Fruit fly (Drosophila melanogaster) whole organism, embryonic: ENCODE measurements around the gene dwg.

Source experiments
- Awh ChIP-seq: fragments of 200-800 bp; sonication (Bioruptor generic); IDR thresholded peaks from 2 replicates; pipeline ENCODE4, ENCODE4 v1.3.6; 2022; ENCODE audit warnings: missing biosample characterization, missing genetic modification characterization
- BEAF-32 ChIP-seq: fragments of 200-800 bp; sonication (Bioruptor generic); optimal IDR thresholded peaks from 3 replicates; lab custom pipeline; 2017; ENCODE audit warnings: missing biosample characterization, missing genetic modification characterization, mild to moderate bottlenecking, moderate library complexity, missing genetic modification reagents
- CG10366 ChIP-seq: fragments of 200-800 bp; sonication (Bioruptor generic); IDR thresholded peaks from 2 replicates; pipeline ENCODE4 v1.3.6; 2022; ENCODE audit warnings: missing biosample characterization, missing genetic modification characterization
- CG11504 ChIP-seq: fragments of 200-800 bp; sonication (Bioruptor generic); optimal IDR thresholded peaks from 3 replicates; lab custom pipeline; 2019; ENCODE audit warnings: missing biosample characterization, mild to moderate bottlenecking, missing genetic modification characterization, moderate library complexity
- CG11560 ChIP-seq: fragments of 200-800 bp; sonication (Bioruptor generic); IDR thresholded peaks from 3 replicates; pipeline ENCODE4 v1.3.6; 2022; ENCODE audit warnings: missing biosample characterization, missing genetic modification characterization
- CG12219 ChIP-seq: fragments of 200-800 bp; sonication (Bioruptor generic); optimal IDR thresholded peaks from 3 replicates; lab custom pipeline; 2018; ENCODE audit warnings: missing biosample characterization, mild to moderate bottlenecking, missing genetic modification characterization
- CG12659 ChIP-seq: fragments of 200-800 bp; sonication (Bioruptor generic); optimal IDR thresholded peaks from 3 replicates; lab custom pipeline; 2017; ENCODE audit warnings: mild to moderate bottlenecking, missing biosample characterization, missing genetic modification reagents, missing genetic modification characterization
- CG12942 ChIP-seq: fragments of 200-800 bp; sonication (Bioruptor generic); optimal IDR thresholded peaks from 3 replicates; lab custom pipeline; 2016; ENCODE audit warnings: missing biosample characterization, missing genetic modification characterization
- CG13287 ChIP-seq: fragments of 200-800 bp; sonication (Bioruptor generic); IDR thresholded peaks from 2 replicates; pipeline ENCODE4 v1.3.6; 2022; ENCODE audit warnings: missing biosample characterization, missing genetic modification characterization; ENCODE audit not compliant: partially characterized antibody
- CG13624 ChIP-seq: fragments of 200-800 bp; sonication (Bioruptor generic); optimal IDR thresholded peaks from 2 replicates; lab custom pipeline; 2016; ENCODE audit warnings: missing biosample characterization, missing genetic modification characterization
- CG17359 ChIP-seq: fragments of 200-800 bp; sonication (Bioruptor generic); optimal IDR thresholded peaks from 3 replicates; lab custom pipeline; 2018; ENCODE audit warnings: missing biosample characterization, mild to moderate bottlenecking, missing genetic modification characterization, moderate library complexity
- CG18476 ChIP-seq: fragments of 200-800 bp; sonication (Bioruptor generic); optimal IDR thresholded peaks from 2 replicates; lab custom pipeline; 2016; ENCODE audit warnings: missing biosample characterization, mild to moderate bottlenecking, missing genetic modification characterization
- CG31388 ChIP-seq: fragments of 200-800 bp; sonication (Bioruptor generic); optimal IDR thresholded peaks from 2 replicates; lab custom pipeline; 2016; ENCODE audit warnings: missing biosample characterization, missing genetic modification characterization
- CG31441 ChIP-seq: fragments of 200-800 bp; sonication (Bioruptor generic); IDR thresholded peaks from 2 replicates; pipeline ENCODE4 v1.3.6; 2022; ENCODE audit warnings: missing biosample characterization, missing genetic modification characterization
- CG3163 ChIP-seq: fragments of 200-800 bp; sonication (Bioruptor generic); optimal IDR thresholded peaks from 3 replicates; lab custom pipeline; 2016; ENCODE audit warnings: missing biosample characterization, missing genetic modification characterization
- CG3281 ChIP-seq: fragments of 200-800 bp; sonication (Bioruptor generic); optimal IDR thresholded peaks from 3 replicates; lab custom pipeline; 2017; ENCODE audit warnings: missing biosample characterization, mild to moderate bottlenecking, missing genetic modification characterization
- CG33557 ChIP-seq: fragments of 200-800 bp; sonication (Bioruptor generic); optimal IDR thresholded peaks from 2 replicates; lab custom pipeline; 2019; ENCODE audit warnings: missing biosample characterization, mild to moderate bottlenecking, missing genetic modification characterization, moderate library complexity
- CG34224 ChIP-seq: fragments of 200-800 bp; sonication (Bioruptor generic); IDR thresholded peaks from 3 replicates; pipeline ENCODE4 v1.3.6; 2022; ENCODE audit warnings: missing biosample characterization, missing genetic modification characterization; ENCODE audit not compliant: partially characterized antibody
- CG3726 ChIP-seq: fragments of 200-800 bp; sonication (Bioruptor generic); IDR thresholded peaks from 3 replicates; pipeline ENCODE4, ENCODE4 v1.3.6; 2022; ENCODE audit warnings: missing biosample characterization, missing genetic modification characterization
- CG4404 ChIP-seq: fragments of 200-800 bp; sonication (Bioruptor generic); IDR thresholded peaks from 2 replicates; pipeline ENCODE4 v1.3.6; 2022; ENCODE audit warnings: missing biosample characterization, missing genetic modification characterization
- CG6272 ChIP-seq: fragments of 200-800 bp; sonication (Bioruptor generic); IDR thresholded peaks from 2 replicates; pipeline ENCODE4 v1.3.6; 2022; ENCODE audit warnings: missing biosample characterization, missing genetic modification characterization
- Chrac-16 ChIP-seq: fragments of 200-800 bp; sonication (Bioruptor generic); optimal IDR thresholded peaks from 3 replicates; lab custom pipeline; 2016; ENCODE audit warnings: missing biosample characterization, missing genetic modification characterization
- HmgD ChIP-seq: fragments of 200-800 bp; sonication (Bioruptor generic); optimal IDR thresholded peaks from 3 replicates; lab custom pipeline; 2016; ENCODE audit warnings: missing biosample characterization, missing genetic modification characterization
- Hsf ChIP-seq: fragments of 200-800 bp; sonication (Bioruptor generic); optimal IDR thresholded peaks from 3 replicates; lab custom pipeline; 2016; ENCODE audit warnings: missing biosample characterization, missing genetic modification characterization
- Pdp1 ChIP-seq, 2 experiments: fragments of 200-800 bp; sonication (Bioruptor generic); optimal IDR thresholded peaks; 3 replicates each; lab custom pipeline; 2016; ENCODE audit warnings: missing biosample characterization in 2 of 2, missing genetic modification characterization in 2 of 2, mild to moderate bottlenecking in 1 of 2, moderate library complexity in 1 of 2
- Rx ChIP-seq: fragments of 200-800 bp; sonication (Bioruptor generic); IDR thresholded peaks from 2 replicates; pipeline ENCODE4 v1.3.6; 2022; ENCODE audit warnings: missing biosample characterization, missing genetic modification characterization
- Usf ChIP-seq: fragments of 200-800 bp; sonication (Bioruptor generic); optimal IDR thresholded peaks from 2 replicates; lab custom pipeline; 2017; ENCODE audit warnings: missing genotype, missing biosample characterization, missing genetic modification characterization
- Vsx1 ChIP-seq: fragments of 200-800 bp; sonication (Bioruptor generic); optimal IDR thresholded peaks from 2 replicates; lab custom pipeline; 2017; ENCODE audit warnings: missing biosample characterization, mild to moderate bottlenecking, missing genetic modification characterization, missing genetic modification reagents
- amos ChIP-seq: fragments of 200-800 bp; sonication (Bioruptor generic); IDR thresholded peaks from 2 replicates; pipeline ENCODE4 v1.3.6; 2022; ENCODE audit warnings: missing biosample characterization, missing genetic modification characterization; ENCODE audit not compliant: partially characterized antibody
- ato ChIP-seq: fragments of 200-800 bp; sonication (Bioruptor generic); IDR thresholded peaks from 2 replicates; pipeline ENCODE4 v1.3.6; 2022; ENCODE audit warnings: missing biosample characterization, missing genetic modification characterization; ENCODE audit not compliant: partially characterized antibody
- cg ChIP-seq: fragments of 200-800 bp; sonication (Bioruptor generic); optimal IDR thresholded peaks from 3 replicates; lab custom pipeline; 2019; ENCODE audit warnings: missing biosample characterization, mild to moderate bottlenecking, missing genetic modification characterization, moderate library complexity
- chinmo ChIP-seq: fragments of 200-800 bp; sonication (Bioruptor generic); IDR thresholded peaks from 4 replicates; pipeline ENCODE4 v1.3.6; 2022; ENCODE audit warnings: missing biosample characterization, missing genetic modification characterization; ENCODE audit not compliant: partially characterized antibody
- ems ChIP-seq: fragments of 200-800 bp; sonication (Bioruptor generic); optimal IDR thresholded peaks from 3 replicates; lab custom pipeline; 2016; ENCODE audit warnings: missing biosample characterization, missing genetic modification characterization
- fu2 ChIP-seq: fragments of 200-800 bp; sonication (Bioruptor generic); optimal IDR thresholded peaks from 2 replicates; lab custom pipeline; 2016; ENCODE audit warnings: missing biosample characterization, missing genetic modification characterization
- gro ChIP-seq: fragments of 200-800 bp; sonication (Bioruptor generic); optimal IDR thresholded peaks from 2 replicates; lab custom pipeline; 2016; ENCODE audit warnings: missing biosample characterization, missing genetic modification characterization
- insv ChIP-seq, 2 experiments: fragments of 200-800 bp; sonication (Bioruptor generic); optimal IDR thresholded peaks; 3 replicates each; lab custom pipeline; 2016 to 2018; ENCODE audit warnings: missing biosample characterization in 2 of 2, missing genetic modification characterization in 2 of 2
- knrl ChIP-seq: fragments of 200-800 bp; sonication (Bioruptor generic); IDR thresholded peaks from 3 replicates; pipeline ENCODE4 v1.3.6; 2022; ENCODE audit warnings: missing biosample characterization, missing genetic modification characterization; ENCODE audit not compliant: partially characterized antibody
- lilli ChIP-seq: fragments of 200-800 bp; sonication (Bioruptor generic); optimal IDR thresholded peaks from 3 replicates; lab custom pipeline; 2016; ENCODE audit warnings: missing biosample characterization, missing genetic modification characterization
- lov ChIP-seq, 2 experiments: fragments of 200-800 bp in 1 of 2; fragments of >200 bp in 1 of 2; sonication (Bioruptor generic) in 1 of 2; IDR thresholded peaks in 1 of 2; optimal IDR thresholded peaks in 1 of 2; 2 replicates in 1 of 2; 3 replicates in 1 of 2; pipeline versions ENCODE4 v1.3.6 to Lab custom; 2017 to 2022; ENCODE audit warnings: missing biosample characterization in 1 of 2, missing genetic modification characterization in 1 of 2
- org-1 ChIP-seq: fragments of 200-800 bp; sonication (Bioruptor generic); optimal IDR thresholded peaks from 2 replicates; lab custom pipeline; 2017; ENCODE audit warnings: missing biosample characterization, missing genetic modification characterization
- p53 ChIP-seq: fragments of 200-800 bp; sonication (Bioruptor generic); optimal IDR thresholded peaks from 2 replicates; lab custom pipeline; 2016; ENCODE audit warnings: missing biosample characterization, missing genetic modification characterization
- pum ChIP-seq: fragments of 200-800 bp; sonication (Bioruptor generic); optimal IDR thresholded peaks from 2 replicates; lab custom pipeline; 2016; ENCODE audit warnings: missing biosample characterization, missing genetic modification characterization
- sens ChIP-seq: fragments of 200-800 bp; sonication (Bioruptor generic); peaks from one replicate; lab custom pipeline; 2016; ENCODE audit warnings: missing biosample characterization, missing genetic modification characterization
- so ChIP-seq: fragments of 200-800 bp; sonication (Bioruptor generic); IDR thresholded peaks from 3 replicates; pipeline ENCODE4 v1.3.6; 2022; ENCODE audit warnings: missing biosample characterization, missing genetic modification characterization
- sob ChIP-seq: fragments of 200-800 bp; sonication (Bioruptor generic); IDR thresholded peaks from 2 replicates; pipeline ENCODE4 v1.3.6; 2022; ENCODE audit warnings: missing biosample characterization, missing genetic modification characterization
- stwl ChIP-seq: fragments of 200-800 bp; sonication (Bioruptor generic); optimal IDR thresholded peaks from 3 replicates; lab custom pipeline; 2018; ENCODE audit warnings: missing biosample characterization, mild to moderate bottlenecking, missing genetic modification characterization, moderate library complexity
- tgo ChIP-seq: fragments of 200-800 bp; sonication (Bioruptor generic); IDR thresholded peaks from 3 replicates; pipeline ENCODE4 v1.3.6; 2022; ENCODE audit warnings: missing biosample characterization, missing genetic modification characterization
- tx ChIP-seq: fragments of 200-800 bp; sonication (Bioruptor generic); optimal IDR thresholded peaks from 2 replicates; lab custom pipeline; 2016; ENCODE audit warnings: missing biosample characterization, missing genetic modification characterization
- zen2 ChIP-seq: fragments of 200-800 bp; sonication (Bioruptor generic); IDR thresholded peaks from 3 replicates; pipeline ENCODE4 v1.3.6; 2022; ENCODE audit warnings: missing biosample characterization, missing genetic modification characterization; ENCODE audit not compliant: partially characterized antibody

The dwg gene

dm6 chrX:2708156-2708734, 19.3 kb upstream of the dwg start, which contains the start of gene CG2681 (continued):
- TF ChIP-seq fu2 (GFP tag; lab: Kevin White, UChicago), result no peak
- peak; percentile 27 for TF ChIP-seq Hsf (GFP tag; lab: Kevin White, UChicago)
- no peak for TF ChIP-seq HmgD
- TF ChIP-seq BEAF-32, result no peak
- TF ChIP-seq pum, result no peak
- TF ChIP-seq CG11560 (tag; lab: Robert Waterston, UW), result 0 out of 3 replicates have a peak, but pooled peaks have one; percentile 37
- TF ChIP-seq so, result no peak
- TF ChIP-seq Usf, result no peak
- no peak for TF ChIP-seq CG34224 (GFP tag; lab: Robert Waterston, UW)
- TF ChIP-seq stwl, result no peak
- TF ChIP-seq CG3281 (GFP tag; lab: Kevin White, UChicago), result no peak
- no peak for TF ChIP-seq Vsx1 (GFP tag; lab: Kevin White, UChicago)
- TF ChIP-seq CG13287 (GFP tag; lab: Robert Waterston, UW), result no peak
- peak; percentile 38 for TF ChIP-seq org-1 (GFP tag; lab: Kevin White, UChicago)
- TF ChIP-seq cg (GFP tag; lab: Kevin White, UChicago), result no peak
- TF ChIP-seq CG10366 (GFP tag; lab: Robert Waterston, UW), result peak; percentile 54
- no peak for TF ChIP-seq ato
- peak; percentile 72 for TF ChIP-seq sens (GFP tag; lab: Kevin White, UChicago)
- TF ChIP-seq CG11504 (tag; lab: Kevin White, UChicago), result no peak
- TF ChIP-seq CG17359 (tag; lab: Kevin White, UChicago), result peak; percentile 37
- no peak for TF ChIP-seq CG18476 (GFP tag; lab: Kevin White, UChicago)
- TF ChIP-seq CG13624 (GFP tag; lab: Kevin White, UChicago), result peak; percentile 20
- no peak for TF ChIP-seq CG31388 (GFP tag; lab: Kevin White, UChicago)
- peak; percentile 53 for TF ChIP-seq Rx
- TF ChIP-seq tx, result no peak
- no peak for TF ChIP-seq chinmo (GFP tag; lab: Robert Waterston, UW)
- no peak for TF ChIP-seq lov (optimal IDR thresholded peaks at IDR 0.05; lab: Kevin White, UChicago)
- no peak for TF ChIP-seq lov (GFP tag; IDR thresholded peaks at IDR 0.05; lab: Robert Waterston, UW)
- no peak for TF ChIP-seq Chrac-16
- no peak for TF ChIP-seq knrl
- TF ChIP-seq Awh, result peak; percentile 49; the same call in 1 of the 2 replicates
- TF ChIP-seq p53, result no peak
- TF ChIP-seq tgo (GFP tag; lab: Robert Waterston, UW), result peak; percentile 37; the same call in 2 of the 3 replicates
- no peak for TF ChIP-seq CG6272 (GFP tag; lab: Robert Waterston, UW)
- TF ChIP-seq lilli (GFP tag; lab: Kevin White, UChicago), result peak; percentile 43
- no peak for TF ChIP-seq ems (GFP tag; lab: Kevin White, UChicago)
- TF ChIP-seq CG12942 (GFP tag; lab: Kevin White, UChicago), result no peak
- TF ChIP-seq CG12219, result peak; percentile 9
- no peak for TF ChIP-seq zen2 (GFP tag; lab: Robert Waterston, UW)
- TF ChIP-seq insv (GFP tag; optimal IDR thresholded peaks at IDR 0.05; lab: Kevin White, UChicago), result no peak
- TF ChIP-seq CG4404 (GFP tag; lab: Robert Waterston, UW), result 0 out of 2 replicates have a peak, but pooled peaks have one; percentile 28
- no peak for TF ChIP-seq CG3163 (GFP tag; lab: Kevin White, UChicago)
- no peak for TF ChIP-seq CG31441 (GFP tag; lab: Robert Waterston, UW)
- TF ChIP-seq sob (GFP tag; lab: Robert Waterston, UW), result peak; percentile 48
- TF ChIP-seq CG3726, result 0 out of 3 replicates have a peak, but pooled peaks have one; percentile 37
- TF ChIP-seq gro (GFP tag; lab: Kevin White, UChicago), result no peak
- peak; percentile 23 to 50 for TF ChIP-seq Pdp1 (GFP tag; optimal IDR thresholded peaks at IDR 0.05; lab: Kevin White, UChicago)
- TF ChIP-seq CG12659 (GFP tag; lab: Kevin White, UChicago), result peak; percentile 29
- TF ChIP-seq amos (GFP tag; lab: Robert Waterston, UW), result no peak
- no peak for TF ChIP-seq CG33557 (GFP tag; lab: Kevin White, UChicago)
